Fruit fly (Drosophila melanogaster) Kc167 (cell line): ENCODE measurements around the gene obst-E.

Experiments used
- Sin3A ChIP-seq: fragments of >200 bp; optimal IDR thresholded peaks from 2 replicates; lab custom pipeline; 2018; ENCODE audit warnings: missing external identifiers
- insv ChIP-seq: fragments of >200 bp; optimal IDR thresholded peaks from 3 replicates; lab custom pipeline; 2018; ENCODE audit warnings: missing external identifiers

DNA sequence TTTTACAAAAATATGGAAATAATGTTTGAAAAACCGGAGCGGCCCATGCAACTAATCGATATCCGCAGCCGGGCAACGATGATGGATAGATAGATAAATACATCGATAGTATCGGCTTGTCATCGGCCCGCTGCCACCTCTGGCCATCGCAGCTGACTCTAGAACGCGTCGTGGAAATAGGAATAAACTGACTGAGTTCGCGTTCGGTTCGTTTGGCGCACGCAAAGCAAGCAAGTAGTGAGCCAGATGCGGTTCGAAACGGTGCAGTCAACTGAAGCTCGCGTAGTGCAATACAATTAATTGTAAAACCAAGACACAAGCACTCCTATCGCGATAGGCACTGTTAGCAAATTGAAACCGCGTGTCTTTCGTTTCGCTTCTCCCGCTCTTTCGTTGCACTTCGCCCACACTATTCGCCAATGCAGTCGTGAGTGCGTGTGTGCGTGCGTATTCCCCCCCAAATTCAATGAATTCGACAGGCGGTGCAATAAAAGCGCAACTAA lies 41.4 kb downstream of the obst-E start, which contains the start of gene CG11030:
- TF ChIP-seq Sin3A (lab: Kevin White, UChicago) = no peak
- TF ChIP-seq insv (lab: Kevin White, UChicago) = no peak
